Worm (Caenorhabditis elegans): Measurements from ENCODE around the gene Y102A11A.9.

DNA sequence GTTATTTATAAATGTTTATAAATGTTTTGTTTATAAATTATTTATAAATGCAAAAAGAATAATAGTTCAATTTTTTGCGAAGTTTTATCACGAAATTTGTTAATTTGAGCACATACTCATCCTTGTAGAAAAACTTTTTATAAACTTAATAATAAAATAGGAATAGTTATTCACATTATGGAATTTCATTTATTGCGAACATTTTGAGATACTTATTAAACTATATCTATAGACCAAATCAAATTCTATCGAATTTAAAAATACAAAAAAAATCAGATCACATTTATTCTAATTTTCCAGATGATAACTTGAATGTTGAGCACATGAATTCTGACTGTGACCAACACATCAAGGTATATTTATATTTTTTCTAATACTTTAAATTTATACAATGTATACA, 5.9 kb downstream of the Y102A11A.9 start, which contains the start of gene Y102A11A.3:
- TF ChIP-seq unc-62 (GFP tag; optimal IDR thresholded peaks at IDR 0.05), result no peak
- TF ChIP-seq egl-18 (GFP tag; IDR thresholded peaks at IDR 0.05), result no peak
- TF ChIP-seq cebp-2 (GFP tag; IDR thresholded peaks at IDR 0.05), result no peak
- no peak for TF ChIP-seq ztf-22 (GFP tag; optimal IDR thresholded peaks at IDR 0.05)
- no peak for TF ChIP-seq tbp1 (GFP tag; optimal IDR thresholded peaks at IDR 0.05)
- no peak for TF ChIP-seq fkh-3 (tag; optimal IDR thresholded peaks at IDR 0.05)
- TF ChIP-seq aptf-2 (GFP tag; conservative IDR thresholded peaks at IDR 0.05), result no peak
- TF ChIP-seq dpl-1 (GFP tag; optimal IDR thresholded peaks at IDR 0.05), result no peak
- no peak for TF ChIP-seq ama-1 (optimal IDR thresholded peaks at IDR 0.05)
- TF ChIP-seq ama-1 (GFP tag; optimal IDR thresholded peaks at IDR 0.05), result no peak
- TF ChIP-seq ztf-6 (GFP tag; IDR thresholded peaks at IDR 0.05), result no peak
- no peak for TF ChIP-seq F49E8.2 (tag; optimal IDR thresholded peaks at IDR 0.05; ENCODE audit: insufficient read depth)
- TF ChIP-seq mel-28 (tag; optimal IDR thresholded peaks at IDR 0.05; ENCODE audit: borderline replicate concordance), result no peak
- no peak for TF ChIP-seq K12H6.12 (tag; optimal IDR thresholded peaks at IDR 0.05)
